Fruit fly (Drosophila melanogaster) whole organism, pupa: ENCODE measurements around the gene dia.

Source experiments
- CG10348 ChIP-seq: fragments of 200-800 bp; sonication (Bioruptor generic); IDR thresholded peaks from 2 replicates; pipeline ENCODE4 v1.3.6; 2022; ENCODE audit warnings: missing biosample characterization, missing genetic modification characterization
- CG12605 ChIP-seq: fragments of 200-800 bp; sonication (Bioruptor generic); IDR thresholded peaks from 2 replicates; pipeline ENCODE4 v1.3.6; 2022; ENCODE audit warnings: missing biosample characterization, missing genetic modification characterization
- CG13204 ChIP-seq: fragments of 200-800 bp; sonication (Bioruptor generic); optimal IDR thresholded peaks from 2 replicates; lab custom pipeline; 2018; ENCODE audit warnings: missing biosample characterization, mild to moderate bottlenecking, missing genetic modification characterization, moderate library complexity
- CG14655 ChIP-seq: fragments of 200-800 bp; sonication (Bioruptor generic); optimal IDR thresholded peaks from 3 replicates; lab custom pipeline; 2017; ENCODE audit warnings: mild to moderate bottlenecking, missing biosample characterization, missing genetic modification reagents, missing genetic modification characterization
- CG15710 ChIP-seq: fragments of 200-800 bp; sonication (Bioruptor generic); optimal IDR thresholded peaks from 2 replicates; lab custom pipeline; 2018; ENCODE audit warnings: missing biosample characterization, mild to moderate bottlenecking, missing genetic modification characterization, moderate library complexity
- CG17806 ChIP-seq: fragments of 200-800 bp; sonication (Bioruptor generic); optimal IDR thresholded peaks from 2 replicates; lab custom pipeline; 2018; ENCODE audit warnings: missing biosample characterization, mild to moderate bottlenecking, missing genetic modification characterization, moderate library complexity
- CG32121 ChIP-seq: fragments of 200-800 bp; sonication (Bioruptor generic); IDR thresholded peaks from 2 replicates; pipeline ENCODE4 v1.3.6; 2022; ENCODE audit warnings: missing biosample characterization, missing genetic modification characterization
- CG34367 ChIP-seq: fragments of 200-800 bp; sonication (Bioruptor generic); optimal IDR thresholded peaks from 2 replicates; lab custom pipeline; 2018; ENCODE audit warnings: missing biosample characterization, mild to moderate bottlenecking, missing genetic modification characterization
- CG4496 ChIP-seq: fragments of 200-800 bp; sonication (Bioruptor generic); IDR thresholded peaks from 3 replicates; pipeline ENCODE4 v1.3.6; 2022; ENCODE audit warnings: missing biosample characterization, missing genetic modification characterization
- CG8159 ChIP-seq: fragments of 200-800 bp; sonication (Bioruptor generic); optimal IDR thresholded peaks from 3 replicates; lab custom pipeline; 2018; ENCODE audit warnings: missing biosample characterization, mild to moderate bottlenecking, missing genetic modification characterization, moderate library complexity
- CG8301 ChIP-seq: fragments of 200-800 bp; sonication (Bioruptor generic); optimal IDR thresholded peaks from 2 replicates; lab custom pipeline; 2018; ENCODE audit warnings: missing biosample characterization, mild to moderate bottlenecking, missing genetic modification characterization
- CG9948 ChIP-seq: fragments of 200-800 bp; sonication (Bioruptor generic); optimal IDR thresholded peaks from 2 replicates; lab custom pipeline; 2018; ENCODE audit warnings: missing biosample characterization, mild to moderate bottlenecking, missing genetic modification characterization, moderate library complexity
- D1 ChIP-seq: fragments of 200-800 bp; sonication (Bioruptor generic); optimal IDR thresholded peaks from 2 replicates; lab custom pipeline; 2018; ENCODE audit warnings: missing biosample characterization, mild to moderate bottlenecking, missing genetic modification characterization, moderate library complexity
- EcR ChIP-seq: fragments of 200-800 bp; sonication (Bioruptor generic); optimal IDR thresholded peaks from 3 replicates; lab custom pipeline; 2019; ENCODE audit warnings: missing biosample characterization, missing genetic modification characterization, mild to moderate bottlenecking, moderate library complexity, missing genetic modification reagents
- Ets98B ChIP-seq: fragments of 200-800 bp; sonication (Bioruptor generic); IDR thresholded peaks from 2 replicates; pipeline ENCODE4 v1.3.6; 2022; ENCODE audit warnings: missing biosample characterization, missing genetic modification characterization
- Pif1A ChIP-seq: fragments of 200-800 bp; sonication (Bioruptor generic); optimal IDR thresholded peaks from 3 replicates; lab custom pipeline; 2016; ENCODE audit warnings: missing biosample characterization, missing genetic modification characterization
- Pif1B ChIP-seq: fragments of 200-800 bp; sonication (Bioruptor generic); optimal IDR thresholded peaks from 3 replicates; lab custom pipeline; 2016; ENCODE audit warnings: missing biosample characterization, missing genetic modification characterization
- Snoo ChIP-seq: fragments of 200-800 bp; sonication (Bioruptor generic); optimal IDR thresholded peaks from 3 replicates; lab custom pipeline; 2017; ENCODE audit warnings: missing biosample characterization, mild to moderate bottlenecking, missing genetic modification characterization, inconsistent platforms
- fd96Ca ChIP-seq: fragments of 200-800 bp; sonication (Bioruptor generic); IDR thresholded peaks from 3 replicates; pipeline ENCODE4 v1.3.6; 2022; ENCODE audit warnings: missing biosample characterization, missing genetic modification characterization
- gl ChIP-seq: fragments of 200-800 bp; sonication (Bioruptor generic); optimal IDR thresholded peaks from 2 replicates; lab custom pipeline; 2018; ENCODE audit warnings: missing biosample characterization, mild to moderate bottlenecking, missing genetic modification characterization
- rn ChIP-seq: fragments of 200-800 bp; sonication (Bioruptor generic); IDR thresholded peaks from 2 replicates; pipeline ENCODE4 v1.3.6; 2022; ENCODE audit warnings: missing biosample characterization, missing genetic modification characterization

dia gene

DNA sequence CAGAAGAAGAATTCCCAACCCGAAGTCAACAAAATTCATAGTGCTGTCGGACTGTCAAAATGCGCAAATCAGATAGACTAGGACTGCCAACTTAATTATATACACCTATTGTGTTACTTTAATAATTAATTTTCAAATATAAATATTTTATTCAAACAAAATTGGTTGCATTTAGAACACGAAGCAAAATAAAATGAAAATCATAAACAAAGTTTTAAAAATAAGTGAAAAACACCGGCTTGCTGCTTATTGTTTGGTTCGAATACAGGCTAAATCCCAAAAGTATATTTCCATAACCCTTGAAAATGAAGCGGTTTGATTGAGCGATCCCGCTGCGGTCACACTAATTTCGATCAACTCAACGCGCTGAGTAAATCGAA lies at the start of gene dia, which contains the start of gene Rhau:
Gene dia, plus strand, starts transcription at position 337 of the 380 bp plus-strand sequence.
Gene Rhau, minus strand, starts transcription at position 178 of the 380 bp plus-strand sequence.
- TF ChIP-seq gl (tag; lab: Kevin White, UChicago) (no peak), CG13204 (no peak), Snoo (tag; lab: Kevin White, UChicago) (peak; percentile 7), CG32121 (GFP tag; lab: Robert Waterston, UW) (no peak)

DNA sequence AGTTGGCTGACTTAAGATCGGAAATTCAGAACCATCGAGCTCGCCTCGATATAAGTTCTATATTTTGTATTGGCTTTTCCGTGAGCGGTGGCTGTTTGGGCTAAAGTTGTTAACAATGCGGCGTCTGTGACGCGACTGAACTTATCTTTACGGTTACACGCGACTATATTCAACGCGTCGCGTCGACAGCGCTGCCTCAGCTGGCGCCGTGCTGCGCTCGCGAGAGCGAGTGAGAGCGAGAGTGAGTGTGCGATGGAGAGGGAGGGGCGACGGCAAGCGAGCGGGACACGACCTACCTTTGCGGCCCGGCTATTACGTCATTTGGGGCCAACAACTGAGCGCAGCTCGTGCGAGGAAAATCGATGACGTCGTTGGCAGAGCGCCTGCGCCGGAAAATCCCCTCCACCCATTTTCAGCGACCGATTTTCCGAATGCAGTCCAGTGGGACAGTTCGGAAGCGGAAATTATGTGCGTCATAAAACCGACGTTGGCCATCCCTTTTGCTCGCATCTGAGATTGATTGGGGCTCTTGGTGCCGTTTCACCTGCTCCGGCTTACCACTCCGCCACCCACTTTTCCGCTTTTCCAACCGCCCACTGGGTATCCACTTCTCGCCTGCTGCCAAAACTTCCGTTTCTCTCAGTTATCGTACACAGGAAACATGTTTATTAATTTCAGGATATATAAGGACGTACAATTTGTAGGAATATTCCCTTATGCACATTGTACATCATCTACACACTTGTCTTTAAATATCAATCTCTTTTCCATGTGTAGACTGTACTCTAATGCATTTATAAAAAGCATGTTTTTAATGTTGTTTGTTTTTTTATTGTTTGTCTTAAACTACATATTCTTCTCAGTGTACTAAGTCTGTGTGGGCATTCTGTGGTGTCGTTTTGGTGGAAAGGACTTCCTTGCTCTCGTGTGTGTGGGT lies 43.2 kb upstream of the dia start, which contains the start of gene Hr38:
Gene Hr38, minus strand, starts transcription at position 121 of the 937 bp plus-strand sequence.
- TF ChIP-seq Snoo (tag; lab: Kevin White, UChicago) (peak; percentile 16), CG4496 (GFP tag; lab: Robert Waterston, UW) (peak; percentile 79), Ets98B (GFP tag; lab: Robert Waterston, UW) (peak; percentile 72; the same call in 1 of the 2 replicates), CG8301 (tag; lab: Kevin White, UChicago) (no peak), CG32121 (GFP tag; lab: Robert Waterston, UW) (peak; percentile 59; the same call in 1 of the 2 replicates), gl (tag; lab: Kevin White, UChicago) (no peak), CG12605 (peak; percentile 61), fd96Ca (GFP tag; lab: Robert Waterston, UW) (peak; percentile 46; the same call in 1 of the 3 replicates), CG13204 (peak; percentile 67), CG8159 (no peak), EcR (GFP tag; lab: Kevin White, UChicago) (peak; percentile 55), Pif1A (GFP tag; lab: Kevin White, UChicago) (no peak)

DNA sequence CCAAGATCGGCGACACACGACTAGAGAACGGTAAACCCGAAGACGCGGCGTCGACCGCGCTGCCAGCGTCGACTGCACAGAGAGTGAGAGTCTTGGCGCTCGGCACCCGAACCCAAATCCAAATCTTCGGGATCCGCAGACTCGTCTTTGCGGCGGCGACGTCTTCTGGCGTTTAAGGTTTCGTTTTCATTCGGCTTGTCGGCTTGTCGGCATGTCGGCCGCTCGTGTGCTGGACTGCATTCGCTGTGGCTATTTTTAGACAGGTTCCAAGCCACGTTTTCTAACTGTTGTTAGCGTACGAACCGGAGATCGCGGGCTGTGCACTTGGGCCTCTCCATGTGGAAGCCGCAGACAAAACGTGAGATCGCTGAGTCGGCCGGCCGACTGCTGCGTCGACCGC lies 41.9 kb upstream of the dia start:
- TF ChIP-seq CG34367 (tag; lab: Kevin White, UChicago) (no peak), gl (tag; lab: Kevin White, UChicago) (no peak), Pif1A (GFP tag; lab: Kevin White, UChicago) (peak; percentile 67), CG15710 (tag; lab: Kevin White, UChicago) (no peak), CG32121 (GFP tag; lab: Robert Waterston, UW) (peak; percentile 56), CG14655 (GFP tag; lab: Kevin White, UChicago) (peak; percentile 75), CG9948 (tag; lab: Kevin White, UChicago) (peak; percentile 1), CG13204 (peak; percentile 79), Snoo (tag; lab: Kevin White, UChicago) (peak; percentile 86), fd96Ca (GFP tag; lab: Robert Waterston, UW) (peak; percentile 46; the same call in 1 of the 3 replicates), CG10348 (no peak), Ets98B (GFP tag; lab: Robert Waterston, UW) (peak; percentile 53; the same call in 1 of the 2 replicates), CG12605 (no peak), Pif1B (GFP tag; lab: Kevin White, UChicago) (peak; percentile 60), CG8159 (peak; percentile 12), CG4496 (GFP tag; lab: Robert Waterston, UW) (peak; percentile 83), D1 (tag; lab: Kevin White, UChicago) (no peak), CG17806 (tag; lab: Kevin White, UChicago) (peak; percentile 26), CG8301 (tag; lab: Kevin White, UChicago) (peak; percentile 63), rn (GFP tag; lab: Robert Waterston, UW) (no peak), EcR (GFP tag; lab: Kevin White, UChicago) (peak; percentile 59)

DNA sequence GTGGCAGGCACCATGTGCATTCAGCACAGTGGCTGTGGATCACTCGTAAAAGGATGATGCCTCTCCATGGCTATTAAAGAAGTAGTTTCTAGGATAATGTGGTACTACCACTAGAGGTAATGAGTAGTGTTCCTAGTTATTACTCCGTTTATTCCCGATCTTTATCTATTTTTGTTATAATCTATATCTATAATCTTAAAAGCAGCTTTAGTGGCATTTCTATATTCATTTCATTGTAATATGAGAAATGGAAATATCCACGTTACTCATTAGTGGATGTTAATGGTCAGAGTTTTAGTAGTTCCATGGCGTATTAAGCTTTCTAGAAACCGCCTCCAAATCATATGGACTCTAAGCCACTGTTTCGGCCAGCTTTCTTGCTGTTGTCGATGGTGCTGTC lies 41.2 kb upstream of the dia start:
- TF ChIP-seq fd96Ca (GFP tag; lab: Robert Waterston, UW) (no peak), CG32121 (GFP tag; lab: Robert Waterston, UW) (0 out of 2 replicates have a peak, but pooled peaks have one; percentile 24), rn (GFP tag; lab: Robert Waterston, UW) (no peak), CG8301 (tag; lab: Kevin White, UChicago) (peak; percentile 52), CG12605 (no peak), CG4496 (GFP tag; lab: Robert Waterston, UW) (no peak), D1 (tag; lab: Kevin White, UChicago) (no peak), EcR (GFP tag; lab: Kevin White, UChicago) (no peak), Ets98B (GFP tag; lab: Robert Waterston, UW) (no peak), CG8159 (peak; percentile 26), CG14655 (GFP tag; lab: Kevin White, UChicago) (peak; percentile 33)

dm6 chr2L:20720011-20720410 lies 37.9 kb upstream of the dia start:
- TF ChIP-seq gl (tag; lab: Kevin White, UChicago): no peak
- TF ChIP-seq Ets98B (GFP tag; lab: Robert Waterston, UW): no peak
- TF ChIP-seq CG10348: no peak
- no peak for TF ChIP-seq EcR (GFP tag; lab: Kevin White, UChicago)
- no peak for TF ChIP-seq CG34367 (tag; lab: Kevin White, UChicago)
- no peak for TF ChIP-seq Pif1B (GFP tag; lab: Kevin White, UChicago)
- TF ChIP-seq CG8159: no peak
- TF ChIP-seq D1 (tag; lab: Kevin White, UChicago): no peak
- TF ChIP-seq CG32121 (GFP tag; lab: Robert Waterston, UW): no peak
- no peak for TF ChIP-seq Snoo (tag; lab: Kevin White, UChicago)
- no peak for TF ChIP-seq CG14655 (GFP tag; lab: Kevin White, UChicago)
- TF ChIP-seq CG17806 (tag; lab: Kevin White, UChicago): no peak
